Worm (Caenorhabditis elegans) whole organism, L2 larva: Measurements from ENCODE around the gene bed-3.
A peak's percentile ranks its signal among the peaks of the same experiment; 100 is the strongest.
"Not testable (repeated sequence)": the region's sequence is repeated elsewhere in the genome, so short reads cannot be mapped to it uniquely, and the experiment has no call there.

Experiments used
- C34F6.9 ChIP-seq: fragments of 150-350 bp; optimal IDR thresholded peaks from 2 replicates; lab custom pipeline; 2014; ENCODE audit warnings: missing biosample characterization, missing genetic modification characterization
- F13H6.1 ChIP-seq: sonication (generic microtip); optimal IDR thresholded peaks from 2 replicates; lab custom pipeline; 2016; ENCODE audit warnings: missing genetic modification characterization, missing compliant biosample characterization
- Y55F3AM.14 ChIP-seq: fragments of 200-800 bp; sonication (Bioruptor generic); optimal IDR thresholded peaks from 2 replicates; lab custom pipeline; 2018; ENCODE audit warnings: mild to moderate bottlenecking, missing genetic modification characterization, missing compliant biosample characterization
- ZK546.5 ChIP-seq: sonication (generic microtip); optimal IDR thresholded peaks from 2 replicates; lab custom pipeline; 2017; ENCODE audit warnings: missing biosample characterization, missing genetic modification characterization
- alr-1 ChIP-seq: fragments of 150-350 bp; optimal IDR thresholded peaks from 2 replicates; lab custom pipeline; 2014; ENCODE audit warnings: missing biosample characterization, missing genetic modification characterization
- aly-2 ChIP-seq: fragments of 150-350 bp; optimal IDR thresholded peaks from 2 replicates; lab custom pipeline; 2014; ENCODE audit warnings: missing biosample characterization, missing genetic modification characterization
- ama-1 ChIP-seq: fragments of 150-350 bp; optimal IDR thresholded peaks from 2 replicates; lab custom pipeline; 2018; ENCODE audit warnings: inconsistent platforms
- blmp-1 ChIP-seq: sonication (generic microtip); optimal IDR thresholded peaks from 2 replicates; lab custom pipeline; 2017; ENCODE audit warnings: missing genetic modification characterization, mild to moderate bottlenecking, missing compliant biosample characterization, antibody characterized with exemption, moderate library complexity; ENCODE audit not compliant: insufficient read depth
- ceh-16 ChIP-seq: fragments of 150-350 bp; optimal IDR thresholded peaks from 2 replicates; lab custom pipeline; 2014; ENCODE audit warnings: missing biosample characterization, missing genetic modification characterization
- ceh-82 ChIP-seq: fragments of 150-350 bp; optimal IDR thresholded peaks from 2 replicates; lab custom pipeline; 2014; ENCODE audit warnings: missing biosample characterization, missing genetic modification characterization
- crh-2 ChIP-seq: sonication (generic microtip); optimal IDR thresholded peaks from 2 replicates; lab custom pipeline; 2017; ENCODE audit warnings: missing biosample characterization, missing genetic modification characterization
- dmd-4 ChIP-seq: sonication (generic microtip); optimal IDR thresholded peaks from 2 replicates; lab custom pipeline; 2017; ENCODE audit warnings: missing biosample characterization, missing genetic modification characterization
- egl-27 ChIP-seq: sonication (generic microtip); optimal IDR thresholded peaks from 3 replicates; lab custom pipeline; 2017; ENCODE audit warnings: missing biosample characterization, missing genetic modification reagents, missing genetic modification characterization
- elt-1 ChIP-seq: fragments of 150-350 bp; optimal IDR thresholded peaks from 2 replicates; lab custom pipeline; 2014; ENCODE audit warnings: missing biosample characterization, missing genetic modification characterization
- lin-13 ChIP-seq: fragments of 150-350 bp; optimal IDR thresholded peaks from 2 replicates; lab custom pipeline; 2014; ENCODE audit warnings: missing biosample characterization, missing genetic modification reagents, missing genetic modification characterization
- lin-39 ChIP-seq: fragments of 150-350 bp; optimal IDR thresholded peaks from 2 replicates; lab custom pipeline; 2014; ENCODE audit warnings: missing biosample characterization, missing genetic modification reagents, missing genetic modification characterization
- mab-5 ChIP-seq: fragments of 150-350 bp; optimal IDR thresholded peaks from 2 replicates; lab custom pipeline; 2014; ENCODE audit warnings: missing biosample characterization, missing genetic modification characterization
- mdl-1 ChIP-seq, 2 experiments: fragments of 150-350 bp in 1 of 2; sonication (generic microtip) in 1 of 2; optimal IDR thresholded peaks; 2 replicates each; lab custom pipeline; 2017; ENCODE audit warnings: missing biosample characterization in 2 of 2, missing genetic modification characterization in 2 of 2
- nhr-12 ChIP-seq: fragments of 150-350 bp; optimal IDR thresholded peaks from 2 replicates; lab custom pipeline; 2014; ENCODE audit warnings: missing biosample characterization, missing genetic modification characterization
- nhr-129 ChIP-seq: fragments of 150-350 bp; optimal IDR thresholded peaks from 2 replicates; lab custom pipeline; 2014; ENCODE audit warnings: missing biosample characterization, missing genetic modification characterization
- nhr-23 ChIP-seq: fragments of 150-350 bp; optimal IDR thresholded peaks from 2 replicates; lab custom pipeline; 2014; ENCODE audit warnings: missing biosample characterization, missing genetic modification reagents, missing genetic modification characterization
- nhr-25 ChIP-seq: fragments of 150-350 bp; sonication (generic microtip); optimal IDR thresholded peaks from 3 replicates; lab custom pipeline; 2014; ENCODE audit warnings: missing biosample characterization, missing genetic modification characterization
- nhr-6 ChIP-seq: fragments of 150-350 bp; optimal IDR thresholded peaks from 2 replicates; lab custom pipeline; 2014; ENCODE audit warnings: missing biosample characterization, missing genetic modification characterization
- nhr-77 ChIP-seq: fragments of 150-350 bp; optimal IDR thresholded peaks from 2 replicates; lab custom pipeline; 2014; ENCODE audit warnings: missing biosample characterization, missing genetic modification characterization
- peb-1 ChIP-seq: fragments of 150-350 bp; optimal IDR thresholded peaks from 2 replicates; lab custom pipeline; 2014; ENCODE audit warnings: missing biosample characterization, missing genetic modification characterization
- sem-4 ChIP-seq: fragments of 150-350 bp; optimal IDR thresholded peaks from 2 replicates; lab custom pipeline; 2014; ENCODE audit warnings: missing biosample characterization, missing genetic modification reagents, missing genetic modification characterization
- skn-1 ChIP-seq: sonication (generic microtip); optimal IDR thresholded peaks from 2 replicates; lab custom pipeline; 2017; ENCODE audit warnings: missing biosample characterization, missing genetic modification characterization
- snpc-4 ChIP-seq: fragments of 150-350 bp; optimal IDR thresholded peaks from 2 replicates; lab custom pipeline; 2014; ENCODE audit warnings: missing biosample characterization, missing genetic modification characterization
- unc-55 ChIP-seq: fragments of 150-350 bp; sonication (generic microtip); optimal IDR thresholded peaks from 3 replicates; lab custom pipeline; 2014; ENCODE audit warnings: missing biosample characterization, missing genetic modification reagents, missing genetic modification characterization
- zag-1 ChIP-seq: fragments of 150-350 bp; optimal IDR thresholded peaks from 2 replicates; lab custom pipeline; 2014; ENCODE audit warnings: missing biosample characterization, missing genetic modification characterization
- ztf-1 ChIP-seq: fragments of 200-800 bp; sonication (Bioruptor generic); conservative IDR thresholded peaks from 2 replicates; pipeline ENCODE4 v1.3.6; 2022; ENCODE audit warnings: missing genetic modification characterization, missing compliant biosample characterization

bed-3 gene

DNA sequence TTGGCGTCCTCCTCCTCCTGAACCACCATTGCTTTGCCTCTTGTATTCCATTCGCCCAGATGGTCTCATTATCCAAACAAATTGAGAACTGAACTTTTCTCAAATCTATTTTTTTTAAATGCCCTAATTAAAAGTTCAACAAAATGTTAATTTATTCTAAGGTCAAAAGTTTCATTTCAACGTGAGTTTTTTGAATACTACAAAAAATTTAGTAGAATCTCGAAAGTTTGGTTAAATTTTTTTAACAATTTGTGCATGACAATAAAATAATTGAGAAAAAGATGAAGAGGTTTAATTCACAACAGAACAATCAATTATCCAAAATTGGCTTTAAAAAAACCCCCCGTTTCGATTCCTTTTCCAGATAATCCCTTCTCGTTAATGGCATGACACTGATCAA, 24.4 kb upstream of the bed-3 start, which contains the start of gene F32B6.4:
TSS of gene F32B6.4 (minus strand) at position 101 of the 400 bp plus-strand sequence.
- no peak for TF ChIP-seq nhr-25 (tag; lab: Kevin White, UChicago)
- no peak for TF ChIP-seq lin-39 (tag; lab: Kevin White, UChicago)
- no peak for TF ChIP-seq ceh-16 (tag; lab: Kevin White, UChicago)
- no peak for TF ChIP-seq snpc-4
- TF ChIP-seq lin-13, result no peak
- TF ChIP-seq mab-5 (tag; lab: Kevin White, UChicago), result no peak
- no peak for TF ChIP-seq nhr-129 (tag; lab: Kevin White, UChicago)
- TF ChIP-seq nhr-77 (tag; lab: Kevin White, UChicago), result no peak
- no peak for TF ChIP-seq zag-1 (tag; lab: Kevin White, UChicago)
- no peak for TF ChIP-seq alr-1 (tag; lab: Kevin White, UChicago)
- TF ChIP-seq egl-27 (tag; lab: Kevin White, UChicago), result no peak
- TF ChIP-seq peb-1 (tag; lab: Kevin White, UChicago), result no peak
- TF ChIP-seq skn-1 (tag; lab: Kevin White, UChicago), result no peak
- TF ChIP-seq nhr-6, result no peak
- TF ChIP-seq crh-2 (tag; lab: Kevin White, UChicago), result no peak

ce11 chrIV:9893649-9894048, 22.7 kb upstream of the bed-3 start, which contains the start of gene sss-1:
sss-1 (minus strand) TSS chrIV:9893749.
- TF ChIP-seq C34F6.9 (tag; lab: Kevin White, UChicago); ztf-1 (GFP tag; lab: Robert Waterston, UW); ama-1 (lab: Kevin White, UChicago): not testable (repeated sequence)

DNA sequence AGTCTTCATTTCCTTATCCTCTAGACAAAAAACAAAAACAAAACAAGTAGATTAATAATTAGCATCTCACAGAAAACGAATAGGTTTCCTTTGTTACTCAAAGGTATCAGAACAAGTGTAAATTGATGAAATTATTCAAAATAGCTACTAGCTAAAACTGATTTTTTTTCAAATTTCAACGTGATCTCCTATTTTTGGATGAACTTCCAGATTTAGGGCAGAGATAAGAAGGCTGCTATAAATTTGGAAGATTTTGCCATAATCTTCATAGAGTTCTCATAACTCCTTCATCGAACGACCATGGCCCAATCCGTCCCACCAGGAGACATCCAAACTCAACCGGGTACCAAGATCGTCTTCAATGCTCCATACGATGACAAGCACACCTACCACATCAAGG, 22.0 kb upstream of the bed-3 start, which contains the start of gene msp-77:
TSS of gene msp-77 (plus strand) at position 301 of the 400 bp plus-strand sequence.
- not testable (repeated sequence) for TF ChIP-seq nhr-129 (tag; lab: Kevin White, UChicago); nhr-6; mdl-1 (tag; optimal IDR thresholded peaks at IDR 0.05; lab: Kevin White, UChicago)

DNA sequence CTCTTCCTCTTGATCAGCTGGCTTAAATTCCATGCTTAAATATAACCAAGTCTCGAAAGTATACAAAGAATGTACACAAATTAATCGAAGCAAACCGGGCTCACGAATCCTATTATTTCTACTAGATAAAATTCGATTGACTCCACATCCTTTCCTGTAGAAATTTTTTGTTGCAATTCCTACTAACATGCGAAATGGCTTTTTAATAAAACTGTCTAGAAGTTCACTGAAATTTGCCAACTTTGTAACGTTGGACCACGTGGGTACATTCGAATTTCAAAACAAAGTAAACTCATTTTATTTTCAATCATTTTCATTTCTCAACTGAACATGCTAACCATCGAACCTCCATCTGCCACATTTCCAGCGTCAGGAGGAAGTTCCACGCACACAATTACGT, 21.2 kb upstream of the bed-3 start, which contains the start of gene ssp-32:
TSS of gene ssp-32 (plus strand) at position 301 of the 400 bp plus-strand sequence.
- no peak for TF ChIP-seq ZK546.5 (tag; lab: Kevin White, UChicago)

- TF ChIP-seq nhr-12 (tag; lab: Kevin White, UChicago) (no peak), F13H6.1 (tag; lab: Kevin White, UChicago) (no peak), Y55F3AM.14 (GFP tag; lab: Kevin White, UChicago) (no peak), mdl-1 (tag; optimal IDR thresholded peaks at IDR 0.05; lab: Kevin White, UChicago) (no peak), mab-5 (tag; lab: Kevin White, UChicago) (no peak), zag-1 (tag; lab: Kevin White, UChicago) (no peak), aly-2 (tag; lab: Kevin White, UChicago) (no peak), blmp-1 (tag; lab: Kevin White, UChicago) (no peak), egl-27 (tag; lab: Kevin White, UChicago) (no peak), elt-1 (tag; lab: Kevin White, UChicago) (no peak)
Observed at ce11 chrIV:9898712-9899111, 17.6 kb upstream of the bed-3 start, which contains the start of gene tbc-3. tbc-3 (plus strand) TSS chrIV:9899012.

ce11 chrIV:9899227-9899626, 17.1 kb upstream of the bed-3 start:
- TF ChIP-seq crh-2 (tag; lab: Kevin White, UChicago), result peak; percentile 5
- TF ChIP-seq C34F6.9 (tag; lab: Kevin White, UChicago), result peak; percentile 21
- TF ChIP-seq mab-5 (tag; lab: Kevin White, UChicago), result no peak
- TF ChIP-seq unc-55, result no peak
- TF ChIP-seq nhr-129 (tag; lab: Kevin White, UChicago), result peak; percentile 34

DNA sequence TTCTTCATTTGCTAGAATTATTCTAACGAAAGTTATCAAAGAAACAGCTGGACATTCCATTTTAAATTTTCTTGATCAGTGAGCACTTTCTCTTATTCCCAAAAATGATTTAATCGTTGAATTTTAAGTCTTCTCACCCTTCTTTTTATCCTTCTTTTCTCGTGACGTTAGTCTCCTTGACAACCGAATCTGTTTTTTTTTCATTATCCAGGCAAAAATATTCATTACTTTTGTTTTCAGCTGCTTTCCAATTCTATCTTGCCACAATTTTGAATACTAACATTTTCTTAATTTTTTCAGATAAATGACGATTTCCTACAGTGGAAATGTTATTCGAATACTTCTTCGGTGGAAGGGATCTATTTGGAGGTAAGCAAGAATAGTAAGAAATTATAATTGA, 12.7 kb upstream of the bed-3 start, which contains the start of gene best-13:
TSS of gene best-13 (plus strand) at position 301 of the 400 bp plus-strand sequence.
- TF ChIP-seq sem-4 (tag; lab: Kevin White, UChicago) (no peak), dmd-4 (tag; lab: Kevin White, UChicago) (no peak), zag-1 (tag; lab: Kevin White, UChicago) (no peak), ceh-82 (tag; lab: Kevin White, UChicago) (no peak), ZK546.5 (tag; lab: Kevin White, UChicago) (no peak), crh-2 (tag; lab: Kevin White, UChicago) (no peak), Y55F3AM.14 (GFP tag; lab: Kevin White, UChicago) (no peak), mdl-1 (tag; optimal IDR thresholded peaks at IDR 0.05; lab: Kevin White, UChicago) (no peak), nhr-23 (tag; lab: Kevin White, UChicago) (no peak), mab-5 (tag; lab: Kevin White, UChicago) (no peak)
- TF ChIP-seq, all 48 proteins: peak for 0
